Worm (Caenorhabditis elegans): ENCODE results near the gene bbs-5.

Gene bbs-5

ce11 chrIII:10278826-10279225 lies 17.2 kb upstream of the bbs-5 start, which contains the start of gene pad-2:
Gene pad-2, plus strand, starts transcription at chrIII:10279126.
- TF ChIP-seq snpc-4 (tag; optimal IDR thresholded peaks at IDR 0.05) (no peak), unc-39 (tag; optimal IDR thresholded peaks at IDR 0.05) (no peak), dmd-4 (tag; optimal IDR thresholded peaks at IDR 0.05) (no peak), ceh-82 (tag; optimal IDR thresholded peaks at IDR 0.05) (no peak), nhr-12 (tag; optimal IDR thresholded peaks at IDR 0.05) (no peak), ztf-1 (GFP tag; conservative IDR thresholded peaks at IDR 0.05) (no peak), alr-1 (tag; optimal IDR thresholded peaks at IDR 0.05) (no peak), fos-1 (tag; optimal IDR thresholded peaks at IDR 0.05) (no peak), elt-1 (tag; optimal IDR thresholded peaks at IDR 0.05) (no peak), Y55F3AM.14 (GFP tag; optimal IDR thresholded peaks at IDR 0.05) (no peak), lsy-2 (tag; optimal IDR thresholded peaks at IDR 0.05) (no peak), nhr-10 (tag; optimal IDR thresholded peaks at IDR 0.05) (no peak), F13H6.1 (tag; optimal IDR thresholded peaks at IDR 0.05) (no peak), peb-1 (tag; optimal IDR thresholded peaks at IDR 0.05) (no peak), C34F6.9 (tag; optimal IDR thresholded peaks at IDR 0.05) (no peak), unc-62 (GFP tag; optimal IDR thresholded peaks at IDR 0.05) (no peak), nhr-6 (tag; optimal IDR thresholded peaks at IDR 0.05) (no peak), nhr-129 (tag; optimal IDR thresholded peaks at IDR 0.05) (no peak)

- TF ChIP-seq nhr-25 (tag; optimal IDR thresholded peaks at IDR 0.05) (no peak), elt-3 (tag; optimal IDR thresholded peaks at IDR 0.05) (no peak)
Measured at ce11 chrIII:10271807-10272206, 10.2 kb upstream of the bbs-5 start.

- no peak for TF ChIP-seq nhr-77 (tag; optimal IDR thresholded peaks at IDR 0.05)
- TF ChIP-seq lin-13 (GFP tag; optimal IDR thresholded peaks at IDR 0.05): peak; percentile 57
- peak; percentile 63 to 84 for TF ChIP-seq lsy-2 (tag; optimal IDR thresholded peaks at IDR 0.05)
- no peak for TF ChIP-seq Y55F3AM.14 (GFP tag; optimal IDR thresholded peaks at IDR 0.05)
- no peak for TF ChIP-seq nhr-11 (tag; optimal IDR thresholded peaks at IDR 0.05)
- TF ChIP-seq lin-39 (tag; optimal IDR thresholded peaks at IDR 0.05): no peak
- TF ChIP-seq snpc-4 (tag; optimal IDR thresholded peaks at IDR 0.05): no peak
- no peak for TF ChIP-seq dmd-4 (tag; optimal IDR thresholded peaks at IDR 0.05)
- peak; percentile 56 for TF ChIP-seq nhr-25 (tag; optimal IDR thresholded peaks at IDR 0.05)
- TF ChIP-seq R02D3.7 (tag; optimal IDR thresholded peaks at IDR 0.05): peak; percentile 48
- peak; percentile 80 for TF ChIP-seq unc-55 (GFP tag; optimal IDR thresholded peaks at IDR 0.05)
- peak; percentile 8 for TF ChIP-seq mab-5 (tag; optimal IDR thresholded peaks at IDR 0.05)
- TF ChIP-seq F13H6.1 (tag; optimal IDR thresholded peaks at IDR 0.05): peak; percentile 81
- TF ChIP-seq sma-3 (GFP tag; optimal IDR thresholded peaks at IDR 0.05): peak; percentile 82
- peak; percentile 71 for TF ChIP-seq gmeb-1 (tag; optimal IDR thresholded peaks at IDR 0.05)
- TF ChIP-seq sem-4 (tag; optimal IDR thresholded peaks at IDR 0.05): peak; percentile 13
- peak; percentile 59 for TF ChIP-seq nhr-129 (tag; optimal IDR thresholded peaks at IDR 0.05)
- no peak for TF ChIP-seq nhr-23 (tag; optimal IDR thresholded peaks at IDR 0.05)
- no peak for TF ChIP-seq ceh-16 (tag; optimal IDR thresholded peaks at IDR 0.05)
- TF ChIP-seq C34F6.9 (tag; optimal IDR thresholded peaks at IDR 0.05): peak; percentile 62
- no peak for TF ChIP-seq nhr-10 (tag; optimal IDR thresholded peaks at IDR 0.05)
- TF ChIP-seq nhr-237 (tag; optimal IDR thresholded peaks at IDR 0.05): no peak
- peak; percentile 73 for TF ChIP-seq crh-2 (tag; optimal IDR thresholded peaks at IDR 0.05)
- TF ChIP-seq sma-9 (GFP tag; optimal IDR thresholded peaks at IDR 0.05): peak; percentile 74
- TF ChIP-seq sma-9 (tag; optimal IDR thresholded peaks at IDR 0.05): no peak
- TF ChIP-seq mbf-1 (tag; optimal IDR thresholded peaks at IDR 0.05): no peak
- TF ChIP-seq nhr-6 (tag; optimal IDR thresholded peaks at IDR 0.05): no peak
- TF ChIP-seq elt-3 (tag; optimal IDR thresholded peaks at IDR 0.05): no peak
- TF ChIP-seq fos-1 (tag; optimal IDR thresholded peaks at IDR 0.05): peak; percentile 13
- TF ChIP-seq alr-1 (tag; optimal IDR thresholded peaks at IDR 0.05): no peak
- TF ChIP-seq nhr-21 (tag; optimal IDR thresholded peaks at IDR 0.05): peak; percentile 36
- TF ChIP-seq nhr-12 (tag; optimal IDR thresholded peaks at IDR 0.05): no peak
- TF ChIP-seq ama-1 (optimal IDR thresholded peaks at IDR 0.05): no peak
- no peak for TF ChIP-seq blmp-1 (tag; optimal IDR thresholded peaks at IDR 0.05; ENCODE audit: insufficient read depth)
- no peak for TF ChIP-seq lin-11 (tag; optimal IDR thresholded peaks at IDR 0.05)
- no peak for TF ChIP-seq ztf-4 (tag; optimal IDR thresholded peaks at IDR 0.05)
- TF ChIP-seq peb-1 (tag; optimal IDR thresholded peaks at IDR 0.05): no peak
- TF ChIP-seq unc-39 (tag; optimal IDR thresholded peaks at IDR 0.05): no peak
- TF ChIP-seq ztf-11 (tag; optimal IDR thresholded peaks at IDR 0.05): no peak
- TF ChIP-seq egl-27 (tag; optimal IDR thresholded peaks at IDR 0.05): no peak
- TF ChIP-seq zag-1 (tag; optimal IDR thresholded peaks at IDR 0.05): no peak
- TF ChIP-seq ceh-82 (tag; optimal IDR thresholded peaks at IDR 0.05): no peak
- TF ChIP-seq ztf-1 (GFP tag; conservative IDR thresholded peaks at IDR 0.05): no peak
- no peak for TF ChIP-seq ZK546.5 (tag; optimal IDR thresholded peaks at IDR 0.05)
- no peak for TF ChIP-seq unc-62 (GFP tag; optimal IDR thresholded peaks at IDR 0.05)
- TF ChIP-seq aly-2 (tag; optimal IDR thresholded peaks at IDR 0.05): no peak
- no peak for TF ChIP-seq elt-1 (tag; optimal IDR thresholded peaks at IDR 0.05)
- no peak for TF ChIP-seq skn-1 (tag; optimal IDR thresholded peaks at IDR 0.05)
Measured at ce11 chrIII:10270778-10271307, 9.3 kb upstream of the bbs-5 start, which contains the start of gene cnk-1. Gene cnk-1, plus strand, starts transcription at chrIII:10271257.
